Fruit fly (Drosophila melanogaster) whole organism, prepupa: ENCODE measurements around the gene Pten.

Source experiments
- Blimp-1 ChIP-seq: fragments of 200-800 bp; sonication (Bioruptor generic); optimal IDR thresholded peaks from 3 replicates; lab custom pipeline; 2017; ENCODE audit warnings: missing biosample characterization, missing genetic modification characterization, mild to moderate bottlenecking, moderate library complexity, missing genetic modification reagents
- CG10631 ChIP-seq: fragments of 200-800 bp; sonication (Bioruptor generic); optimal IDR thresholded peaks from 2 replicates; lab custom pipeline; 2016; ENCODE audit warnings: missing biosample characterization, missing genetic modification characterization
- CG11294 ChIP-seq: fragments of 200-800 bp; sonication (Bioruptor generic); IDR thresholded peaks from 2 replicates; pipeline ENCODE4 v1.3.6; 2022; ENCODE audit warnings: missing biosample characterization, missing genetic modification characterization
- CG11762 ChIP-seq: fragments of 200-800 bp; sonication (Bioruptor generic); optimal IDR thresholded peaks from 3 replicates; lab custom pipeline; 2016; ENCODE audit warnings: missing biosample characterization, missing genetic modification characterization; ENCODE audit not compliant: insufficient read depth
- CG11902 ChIP-seq: fragments of 200-800 bp; sonication (Bioruptor generic); optimal IDR thresholded peaks from 3 replicates; lab custom pipeline; 2016; ENCODE audit warnings: missing biosample characterization, missing genetic modification characterization
- CG15336 ChIP-seq: fragments of 200-800 bp; sonication (Bioruptor generic); IDR thresholded peaks from 2 replicates; pipeline ENCODE4 v1.3.6; 2022; ENCODE audit warnings: missing biosample characterization, missing genetic modification characterization
- CG16779 ChIP-seq: fragments of 200-800 bp; sonication (Bioruptor generic); optimal IDR thresholded peaks from 3 replicates; lab custom pipeline; 2017; ENCODE audit warnings: missing biosample characterization, mild to moderate bottlenecking, missing genetic modification characterization
- CG3032 ChIP-seq: fragments of 200-800 bp; optimal IDR thresholded peaks from 2 replicates; lab custom pipeline; 2019; ENCODE audit warnings: missing biosample characterization, mild to moderate bottlenecking, missing genetic modification characterization, moderate library complexity
- CG31627 ChIP-seq: fragments of 200-800 bp; sonication (Bioruptor generic); optimal IDR thresholded peaks from 3 replicates; lab custom pipeline; 2016; ENCODE audit warnings: missing biosample characterization, missing genetic modification characterization
- CG32006 ChIP-seq: fragments of 200-800 bp; sonication (Bioruptor generic); optimal IDR thresholded peaks from 3 replicates; lab custom pipeline; 2017; ENCODE audit warnings: missing biosample characterization, mild to moderate bottlenecking, missing genetic modification characterization
- CG3919 ChIP-seq: fragments of 200-800 bp; sonication (Bioruptor generic); optimal IDR thresholded peaks from 3 replicates; lab custom pipeline; 2016; ENCODE audit warnings: missing biosample characterization, missing genetic modification characterization
- CG4318 ChIP-seq: fragments of 200-800 bp; sonication (Bioruptor generic); optimal IDR thresholded peaks from 3 replicates; lab custom pipeline; 2017; ENCODE audit warnings: missing biosample characterization, mild to moderate bottlenecking, missing genetic modification characterization
- CG6163 ChIP-seq: fragments of 200-800 bp; sonication (Bioruptor generic); IDR thresholded peaks from 3 replicates; pipeline ENCODE4 v1.3.6; 2022; ENCODE audit warnings: missing biosample characterization, missing genetic modification characterization
- CG6276 ChIP-seq: fragments of 200-800 bp; sonication (Bioruptor generic); optimal IDR thresholded peaks from 2 replicates; lab custom pipeline; 2017; ENCODE audit warnings: missing biosample characterization, mild to moderate bottlenecking, missing genetic modification characterization
- CG6792 ChIP-seq: fragments of 200-800 bp; sonication (Bioruptor generic); optimal IDR thresholded peaks from 3 replicates; lab custom pipeline; 2016; ENCODE audit warnings: missing biosample characterization, missing genetic modification characterization
- CG6808 ChIP-seq: fragments of 200-800 bp; sonication (Bioruptor generic); optimal IDR thresholded peaks from 3 replicates; lab custom pipeline; 2017; ENCODE audit warnings: missing biosample characterization, missing genetic modification characterization, mild to moderate bottlenecking, moderate library complexity, missing genetic modification reagents
- CG6854 ChIP-seq: fragments of 200-800 bp; sonication (Bioruptor generic); optimal IDR thresholded peaks from 2 replicates; lab custom pipeline; 2017; ENCODE audit warnings: missing biosample characterization, mild to moderate bottlenecking, missing genetic modification characterization
- CG7368 ChIP-seq: fragments of 200-800 bp; sonication (Bioruptor generic); optimal IDR thresholded peaks from 3 replicates; lab custom pipeline; 2016; ENCODE audit warnings: missing biosample characterization, missing genetic modification characterization
- CG8119 ChIP-seq: fragments of 200-800 bp; sonication (Bioruptor generic); IDR thresholded peaks from 3 replicates; pipeline ENCODE4 v1.3.6; 2022; ENCODE audit warnings: missing biosample characterization, missing genetic modification characterization
- CG8319 ChIP-seq: fragments of 200-800 bp; sonication (Bioruptor generic); optimal IDR thresholded peaks from 3 replicates; lab custom pipeline; 2016; ENCODE audit warnings: missing biosample characterization, missing genetic modification characterization
- CG8632 ChIP-seq: fragments of 200-800 bp; sonication (Bioruptor generic); optimal IDR thresholded peaks from 3 replicates; lab custom pipeline; 2016; ENCODE audit warnings: missing biosample characterization, missing genetic modification characterization
- Eip75B ChIP-seq: fragments of 200-800 bp; sonication (Bioruptor generic); optimal IDR thresholded peaks from 3 replicates; lab custom pipeline; 2016; ENCODE audit warnings: missing biosample characterization, missing genetic modification characterization
- Eip78C ChIP-seq: fragments of 200-800 bp; sonication (Bioruptor generic); peaks from one replicate; lab custom pipeline; 2016; ENCODE audit warnings: missing biosample characterization, missing genetic modification characterization
- Ets21C ChIP-seq: fragments of 200-800 bp; sonication (Bioruptor generic); optimal IDR thresholded peaks from 3 replicates; lab custom pipeline; 2016; ENCODE audit warnings: missing biosample characterization, missing genetic modification characterization
- Ets96B ChIP-seq: fragments of 200-800 bp; optimal IDR thresholded peaks from 2 replicates; lab custom pipeline; 2019; ENCODE audit warnings: missing biosample characterization, mild to moderate bottlenecking, missing genetic modification characterization, moderate library complexity
- Gug ChIP-seq: fragments of 200-800 bp; sonication (Bioruptor generic); IDR thresholded peaks from 2 replicates; pipeline ENCODE4 v1.3.6; 2022; ENCODE audit warnings: missing biosample characterization, missing genetic modification characterization
- Hr38 ChIP-seq: sonication (Bioruptor generic); optimal IDR thresholded peaks from 2 replicates; lab custom pipeline; 2016; ENCODE audit warnings: missing biosample characterization, missing genetic modification characterization
- Hr4 ChIP-seq: fragments of 200-800 bp; sonication (Bioruptor generic); optimal IDR thresholded peaks from 3 replicates; lab custom pipeline; 2016; ENCODE audit warnings: missing biosample characterization, missing genetic modification characterization
- Lpt ChIP-seq: fragments of 200-800 bp; sonication (Bioruptor generic); optimal IDR thresholded peaks from 3 replicates; lab custom pipeline; 2016; ENCODE audit warnings: missing biosample characterization, missing genetic modification characterization
- Met ChIP-seq: fragments of 200-800 bp; sonication (Bioruptor generic); optimal IDR thresholded peaks from 3 replicates; lab custom pipeline; 2016; ENCODE audit warnings: missing biosample characterization, missing genetic modification characterization
- Sox14 ChIP-seq: fragments of 200-800 bp; sonication (Bioruptor generic); optimal IDR thresholded peaks from 3 replicates; lab custom pipeline; 2016; ENCODE audit warnings: missing biosample characterization, missing genetic modification characterization
- Sox15 ChIP-seq: fragments of 200-800 bp; sonication (Bioruptor generic); optimal IDR thresholded peaks from 3 replicates; lab custom pipeline; 2016; ENCODE audit warnings: missing biosample characterization, missing genetic modification characterization
- achi ChIP-seq: fragments of 200-800 bp; sonication (Bioruptor generic); optimal IDR thresholded peaks from 3 replicates; lab custom pipeline; 2016; ENCODE audit warnings: missing biosample characterization, missing genetic modification characterization
- acj6 ChIP-seq: fragments of 200-800 bp; sonication (Bioruptor generic); optimal IDR thresholded peaks from 3 replicates; lab custom pipeline; 2016; ENCODE audit warnings: missing biosample characterization, missing genetic modification characterization
- cyc ChIP-seq: fragments of 200-800 bp; sonication (Bioruptor generic); optimal IDR thresholded peaks from 3 replicates; lab custom pipeline; 2016; ENCODE audit warnings: missing biosample characterization, missing genetic modification characterization
- dac ChIP-seq: fragments of 200-800 bp; sonication (Bioruptor generic); optimal IDR thresholded peaks from 2 replicates; lab custom pipeline; 2017; ENCODE audit warnings: missing biosample characterization, mild to moderate bottlenecking, missing genetic modification characterization
- dsx ChIP-seq: fragments of 200-800 bp; optimal IDR thresholded peaks from 3 replicates; lab custom pipeline; 2019; ENCODE audit warnings: missing biosample characterization, mild to moderate bottlenecking, missing genetic modification characterization, moderate library complexity; ENCODE audit not compliant: poor library complexity, severe bottlenecking
- fd59A ChIP-seq: fragments of 200-800 bp; sonication (Bioruptor generic); optimal IDR thresholded peaks from 2 replicates; lab custom pipeline; 2017; ENCODE audit warnings: missing biosample characterization, mild to moderate bottlenecking, missing genetic modification characterization, missing genetic modification reagents
- fd85E ChIP-seq: fragments of 200-800 bp; sonication (Bioruptor generic); optimal IDR thresholded peaks from 3 replicates; lab custom pipeline; 2016; ENCODE audit warnings: missing biosample characterization, missing genetic modification characterization
- fkh ChIP-seq: fragments of 200-800 bp; sonication (Bioruptor generic); optimal IDR thresholded peaks from 3 replicates; lab custom pipeline; 2017; ENCODE audit warnings: missing biosample characterization, mild to moderate bottlenecking, missing genetic modification characterization, moderate library complexity
- lz ChIP-seq: fragments of 200-800 bp; sonication (Bioruptor generic); optimal IDR thresholded peaks from 3 replicates; lab custom pipeline; 2016; ENCODE audit warnings: missing biosample characterization, missing genetic modification characterization
- salr ChIP-seq, 2 experiments: fragments of 200-800 bp; sonication (Bioruptor generic); optimal IDR thresholded peaks; 3 replicates each; lab custom pipeline; 2016 to 2018; ENCODE audit warnings: missing biosample characterization in 2 of 2, missing genetic modification characterization in 2 of 2, mild to moderate bottlenecking in 1 of 2
- spab ChIP-seq: fragments of 200-800 bp; sonication (Bioruptor generic); optimal IDR thresholded peaks from 2 replicates; lab custom pipeline; 2017; ENCODE audit warnings: missing biosample characterization, mild to moderate bottlenecking, missing genetic modification characterization, missing genetic modification reagents
- ss ChIP-seq, 2 experiments: fragments of 200-800 bp; sonication (Bioruptor generic); optimal IDR thresholded peaks; 2 replicates in 1 of 2; 3 replicates in 1 of 2; lab custom pipeline; 2017 to 2018; ENCODE audit warnings: mild to moderate bottlenecking in 2 of 2, missing biosample characterization in 2 of 2, missing genetic modification characterization in 2 of 2, moderate library complexity in 1 of 2
- svp ChIP-seq: fragments of 200-800 bp; sonication (Bioruptor generic); peaks from one replicate; lab custom pipeline; 2016; ENCODE audit warnings: missing biosample characterization, missing genetic modification characterization
- topi ChIP-seq: fragments of 200-800 bp; sonication (Bioruptor generic); optimal IDR thresholded peaks from 3 replicates; lab custom pipeline; 2016; ENCODE audit warnings: missing biosample characterization, missing genetic modification characterization
- vri ChIP-seq: fragments of 200-800 bp; sonication (Bioruptor generic); optimal IDR thresholded peaks from 3 replicates; lab custom pipeline; 2016; ENCODE audit warnings: missing biosample characterization, mild to moderate bottlenecking, missing genetic modification characterization

Gene Pten

dm6 chr2L:10276436-10276835 is 15.6 kb upstream of the Pten start:
- no peak for TF ChIP-seq Lpt (GFP tag; lab: Kevin White, UChicago)
- TF ChIP-seq dsx (GFP tag; lab: Kevin White, UChicago), result no peak
- no peak for TF ChIP-seq CG10631 (GFP tag; lab: Kevin White, UChicago)
- TF ChIP-seq Sox14, result no peak
- TF ChIP-seq fd59A (GFP tag; lab: Kevin White, UChicago), result no peak
- TF ChIP-seq CG15336 (GFP tag; lab: Robert Waterston, UW), result peak; percentile 82
- TF ChIP-seq ss (GFP tag; optimal IDR thresholded peaks at IDR 0.05; lab: Kevin White, UChicago), result no peak
- peak; percentile 5 for TF ChIP-seq fd85E
- TF ChIP-seq CG8119 (GFP tag; lab: Robert Waterston, UW), result peak; percentile 70; the same call in 2 of the 3 replicates
- no peak; the same call in 1 of the 2 replicates for TF ChIP-seq Gug (GFP tag; lab: Robert Waterston, UW)
- TF ChIP-seq CG11762, result no peak
- TF ChIP-seq Sox15 (GFP tag; lab: Kevin White, UChicago), result no peak
- no peak for TF ChIP-seq salr (GFP tag; optimal IDR thresholded peaks at IDR 0.05; lab: Kevin White, UChicago)
- no peak for TF ChIP-seq CG7368 (GFP tag; lab: Kevin White, UChicago)
- no peak for TF ChIP-seq topi (GFP tag; lab: Kevin White, UChicago)
- TF ChIP-seq fkh (GFP tag; lab: Kevin White, UChicago), result peak; percentile 21
- TF ChIP-seq CG11294, result peak; percentile 42; the same call in 1 of the 2 replicates
- no peak for TF ChIP-seq achi
- no peak for TF ChIP-seq CG4318
- TF ChIP-seq CG8319 (GFP tag; lab: Kevin White, UChicago), result no peak
- TF ChIP-seq Hr38, result no peak
- TF ChIP-seq CG32006 (GFP tag; lab: Kevin White, UChicago), result no peak
- no peak for TF ChIP-seq CG16779 (tag; lab: Kevin White, UChicago)
- TF ChIP-seq CG3032 (tag; lab: Kevin White, UChicago), result peak; percentile 67
- no peak for TF ChIP-seq CG6808 (GFP tag; lab: Kevin White, UChicago)
- TF ChIP-seq Met (GFP tag; lab: Kevin White, UChicago), result no peak
- no peak for TF ChIP-seq Blimp-1 (GFP tag; lab: Kevin White, UChicago)
- peak; percentile 20 for TF ChIP-seq CG6792 (GFP tag; lab: Kevin White, UChicago)
- peak; percentile 37 for TF ChIP-seq CG6854
- TF ChIP-seq Eip78C (GFP tag; lab: Kevin White, UChicago), result peak; percentile 84
- no peak for TF ChIP-seq CG31627 (GFP tag; lab: Kevin White, UChicago)
- no peak for TF ChIP-seq CG6276
- TF ChIP-seq vri (GFP tag; lab: Kevin White, UChicago), result no peak
- TF ChIP-seq lz (GFP tag; lab: Kevin White, UChicago), result no peak
- TF ChIP-seq Ets21C (GFP tag; lab: Kevin White, UChicago), result no peak
- no peak for TF ChIP-seq CG11902 (GFP tag; lab: Kevin White, UChicago)
- no peak for TF ChIP-seq svp (GFP tag; lab: Kevin White, UChicago)
- TF ChIP-seq Ets96B (tag; lab: Kevin White, UChicago), result peak; percentile 69
- TF ChIP-seq Eip75B (GFP tag; lab: Kevin White, UChicago), result no peak
- no peak for TF ChIP-seq spab (GFP tag; lab: Kevin White, UChicago)
- TF ChIP-seq CG6163 (GFP tag; lab: Robert Waterston, UW), result no peak
- TF ChIP-seq acj6 (GFP tag; lab: Kevin White, UChicago), result peak; percentile 32
- TF ChIP-seq CG8632 (GFP tag; lab: Kevin White, UChicago), result peak; percentile 42
- TF ChIP-seq cyc (GFP tag; lab: Kevin White, UChicago), result no peak
- TF ChIP-seq dac (GFP tag; lab: Kevin White, UChicago), result no peak
- TF ChIP-seq Hr4 (GFP tag; lab: Kevin White, UChicago), result no peak
- TF ChIP-seq CG3919 (GFP tag; lab: Kevin White, UChicago), result no peak
